Worm (Caenorhabditis elegans) whole organism, L1 larva: ENCODE measurements around the gene C34C6.10.

Source experiments
- hpl-2 ChIP-seq: fragments of 150-350 bp; optimal IDR thresholded peaks from 2 replicates; lab custom pipeline; 2014; ENCODE audit warnings: missing biosample characterization, missing genetic modification reagents, missing genetic modification characterization
- lin-13 ChIP-seq: fragments of 150-350 bp; optimal IDR thresholded peaks from 2 replicates; lab custom pipeline; 2014; ENCODE audit warnings: missing biosample characterization, missing genetic modification reagents, missing genetic modification characterization
- lin-15B ChIP-seq: fragments of 150-350 bp; sonication (generic microtip); optimal IDR thresholded peaks from 3 replicates; lab custom pipeline; 2014; ENCODE audit warnings: missing biosample characterization, missing genetic modification characterization
- lir-3 ChIP-seq: sonication (generic microtip); optimal IDR thresholded peaks from 2 replicates; lab custom pipeline; 2016; ENCODE audit warnings: mild to moderate bottlenecking, missing genetic modification characterization, moderate library complexity, missing compliant biosample characterization; ENCODE audit not compliant: poor library complexity
- lsy-2 ChIP-seq, 2 experiments: fragments of 150-350 bp; optimal IDR thresholded peaks; 2 replicates each; lab custom pipeline; 2014; ENCODE audit warnings: missing biosample characterization in 2 of 2, missing genetic modification characterization in 2 of 2
- nhr-28 ChIP-seq: fragments of 150-350 bp; optimal IDR thresholded peaks from 2 replicates; lab custom pipeline; 2014; ENCODE audit warnings: missing biosample characterization, missing genetic modification characterization
- pqm-1 ChIP-seq: sonication (generic microtip); optimal IDR thresholded peaks from 3 replicates; lab custom pipeline; 2017; ENCODE audit warnings: missing biosample characterization, missing genetic modification characterization
- skn-1 ChIP-seq: fragments of 150-350 bp; optimal IDR thresholded peaks from 2 replicates; lab custom pipeline; 2014; ENCODE audit warnings: missing biosample characterization, missing genetic modification characterization
- snpc-4 ChIP-seq: fragments of 150-350 bp; optimal IDR thresholded peaks from 2 replicates; lab custom pipeline; 2014; ENCODE audit warnings: missing biosample characterization, missing genetic modification characterization
- snu-23 ChIP-seq: sonication (generic microtip); optimal IDR thresholded peaks from 2 replicates; lab custom pipeline; 2016; ENCODE audit warnings: missing genetic modification characterization, missing compliant biosample characterization
- tlp-1 ChIP-seq: fragments of 150-350 bp; optimal IDR thresholded peaks from 2 replicates; lab custom pipeline; 2014; ENCODE audit warnings: missing biosample characterization, missing genetic modification characterization
- unc-30 ChIP-seq: sonication (generic microtip); optimal IDR thresholded peaks from 2 replicates; lab custom pipeline; 2017; ENCODE audit warnings: missing biosample characterization, missing genetic modification characterization

Gene C34C6.10

DNA sequence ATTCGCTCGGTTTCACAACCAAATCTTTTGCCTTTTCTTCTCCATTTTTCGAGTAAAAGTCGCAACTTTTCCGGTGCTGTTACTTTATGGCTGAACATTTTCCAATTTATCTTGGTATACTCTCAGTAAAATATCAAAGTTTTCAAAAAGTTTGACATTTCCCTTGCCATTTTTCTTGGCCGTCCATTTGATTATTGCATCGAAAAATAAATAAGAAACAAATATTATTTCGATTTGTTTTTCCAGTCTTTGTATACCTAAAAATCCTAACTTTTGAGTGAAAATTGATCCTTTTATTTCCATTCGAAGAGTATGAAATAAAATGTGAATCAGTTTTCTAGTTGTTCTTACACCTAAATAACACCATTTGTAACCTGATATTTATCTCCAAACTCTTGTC is 49.2 kb downstream of the C34C6.10 start:
- TF ChIP-seq hpl-2 (no peak), lsy-2 (tag; optimal IDR thresholded peaks at IDR 0.05; lab: Kevin White, UChicago) (no peak), lir-3 (no peak), tlp-1 (no peak), lin-15B (tag; lab: Kevin White, UChicago) (no peak), lin-13 (GFP tag; lab: Kevin White, UChicago) (no peak), snu-23 (GFP tag; lab: Kevin White, UChicago) (no peak), unc-30 (tag; lab: Kevin White, UChicago) (no peak), nhr-28 (tag; lab: Kevin White, UChicago) (no peak), snpc-4 (tag; lab: Kevin White, UChicago) (no peak), pqm-1 (no peak), skn-1 (tag; lab: Kevin White, UChicago) (no peak)
